Worm (Caenorhabditis elegans): ENCODE data around the gene snr-3.

DNA sequence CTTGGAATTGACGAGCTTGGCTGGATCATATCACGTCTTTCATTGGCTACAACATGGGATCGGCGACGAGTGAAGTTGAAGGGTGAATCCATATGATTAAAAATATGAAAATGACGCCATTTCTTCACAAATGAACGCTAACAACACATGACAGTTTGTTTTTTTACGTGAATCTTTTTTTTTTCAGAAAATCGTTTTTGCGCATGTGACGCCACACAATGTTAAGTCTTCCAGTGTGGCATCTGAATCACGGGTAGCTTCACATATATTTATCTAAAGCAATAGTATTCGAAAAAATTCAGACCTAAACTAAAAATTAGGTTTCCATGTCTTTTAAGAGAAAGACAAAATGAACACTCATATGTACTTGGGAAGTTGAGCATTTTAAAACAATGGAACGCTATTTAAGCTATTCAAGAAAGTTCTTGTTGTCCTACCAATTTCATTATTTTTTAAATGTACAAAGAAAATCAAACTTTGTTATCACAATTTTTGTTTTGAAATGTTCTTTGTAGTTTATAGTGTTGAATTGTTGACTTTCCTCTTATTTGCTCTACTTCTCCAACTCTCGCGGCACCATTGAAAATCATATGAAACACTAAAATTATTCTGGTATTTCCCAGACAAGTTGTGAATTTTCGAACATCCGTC, 4.6 kb downstream of the snr-3 start, which contains the start of the genes lido-16 and plpp-1.2:
- TF ChIP-seq ztf-29 (GFP tag; IDR thresholded peaks at IDR 0.05), result no peak
- no peak for TF ChIP-seq tab-1 (GFP tag; IDR thresholded peaks at IDR 0.05)
- no peak for TF ChIP-seq flt-1 (GFP tag; IDR thresholded peaks at IDR 0.05)
- no peak for TF ChIP-seq med-1 (GFP tag; optimal IDR thresholded peaks at IDR 0.05; ENCODE audit: insufficient read depth)
- TF ChIP-seq T22C8.4 (GFP tag; IDR thresholded peaks at IDR 0.05), result no peak
- no peak for TF ChIP-seq klf-2 (GFP tag; conservative IDR thresholded peaks at IDR 0.05)
- TF ChIP-seq ztf-23 (GFP tag; IDR thresholded peaks at IDR 0.05), result no peak
- TF ChIP-seq cog-1 (tag; optimal IDR thresholded peaks at IDR 0.05), result no peak

Measured in whole organism, midembryonic.